Worm (Caenorhabditis elegans): ENCODE measurements around the gene T24D5.4.

T24D5.4 gene

DNA sequence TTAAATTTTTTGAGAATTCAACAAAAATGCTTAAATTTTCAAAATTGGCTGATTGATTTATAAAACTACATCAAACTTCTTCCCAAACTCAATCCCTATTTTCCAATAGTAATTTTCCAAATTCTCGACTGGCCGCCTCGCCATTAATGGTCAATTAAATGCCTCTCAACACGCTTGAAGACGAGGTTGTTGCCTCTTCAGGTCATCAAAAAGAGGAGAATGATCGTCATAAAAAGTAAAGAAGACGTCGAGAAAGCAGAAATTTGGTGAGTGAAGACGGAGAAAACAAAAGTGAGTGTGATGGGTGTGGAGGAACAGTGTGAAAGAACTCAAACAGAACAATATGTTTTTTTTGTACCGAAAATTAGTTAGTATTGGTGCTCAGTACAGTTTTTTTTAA is 44.0 kb downstream of the T24D5.4 start:
- TF ChIP-seq ets-4 (GFP tag; optimal IDR thresholded peaks at IDR 0.05) (no peak), F49E8.2 (tag; optimal IDR thresholded peaks at IDR 0.05; ENCODE audit: insufficient read depth) (no peak), let-526 (GFP tag; IDR thresholded peaks at IDR 0.05) (no peak), hrde-1 (tag; optimal IDR thresholded peaks at IDR 0.05; ENCODE audit: borderline replicate concordance) (no peak), B0336.3 (GFP tag; IDR thresholded peaks at IDR 0.05) (no peak), bed-2 (GFP tag; IDR thresholded peaks at IDR 0.05) (no peak), die-1 (tag; optimal IDR thresholded peaks at IDR 0.05) (no peak), nfya-2 (GFP tag; IDR thresholded peaks at IDR 0.05) (no peak), lag-1 (GFP tag; IDR thresholded peaks at IDR 0.05) (no peak), sdz-38 (tag; optimal IDR thresholded peaks at IDR 0.05) (no peak), mcd-1 (GFP tag; IDR thresholded peaks at IDR 0.05) (no peak)

DNA sequence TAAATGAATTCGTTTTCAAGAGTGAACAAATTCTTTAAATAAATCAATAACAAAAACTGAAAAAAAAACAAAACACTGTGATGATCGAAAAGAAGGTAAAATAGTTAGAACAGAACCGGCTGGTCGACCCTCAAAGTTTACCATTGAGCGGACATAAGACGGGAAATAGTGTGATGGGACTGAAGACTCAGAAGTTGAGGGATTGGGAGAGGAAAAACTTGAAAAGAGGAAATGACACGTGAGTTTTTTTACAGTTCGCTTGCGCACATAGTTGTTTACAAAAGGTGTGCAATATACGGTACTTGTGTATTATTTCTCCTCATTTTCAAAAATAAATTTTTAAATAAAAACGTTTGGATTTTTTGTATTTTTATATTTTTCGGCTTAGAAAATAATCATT is 46.0 kb downstream of the T24D5.4 start:
- TF ChIP-seq F55B11.4 (tag; optimal IDR thresholded peaks at IDR 0.05; ENCODE audit: borderline replicate concordance, insufficient read depth): no peak
- TF ChIP-seq F57A8.1 (GFP tag; optimal IDR thresholded peaks at IDR 0.05): no peak
- TF ChIP-seq cebp-2 (GFP tag; IDR thresholded peaks at IDR 0.05): no peak
- TF ChIP-seq zfh-2 (GFP tag; conservative IDR thresholded peaks at IDR 0.05): no peak
- TF ChIP-seq lin-40 (tag; optimal IDR thresholded peaks at IDR 0.05): no peak
- TF ChIP-seq ccch-3 (GFP tag; optimal IDR thresholded peaks at IDR 0.05): no peak
- no peak for TF ChIP-seq egl-18 (GFP tag; IDR thresholded peaks at IDR 0.05)
- TF ChIP-seq F49E8.2 (tag; optimal IDR thresholded peaks at IDR 0.05; ENCODE audit: insufficient read depth): no peak
- TF ChIP-seq unc-62 (GFP tag; optimal IDR thresholded peaks at IDR 0.05): no peak
- no peak for TF ChIP-seq unc-130 (GFP tag; optimal IDR thresholded peaks at IDR 0.05)
- TF ChIP-seq F10E7.11 (tag; optimal IDR thresholded peaks at IDR 0.05): no peak
- no peak for TF ChIP-seq bed-2 (GFP tag; IDR thresholded peaks at IDR 0.05)
- no peak for TF ChIP-seq tbp1 (GFP tag; optimal IDR thresholded peaks at IDR 0.05)
- TF ChIP-seq mcd-1 (GFP tag; IDR thresholded peaks at IDR 0.05): no peak
- no peak for TF ChIP-seq ztf-18 (tag; optimal IDR thresholded peaks at IDR 0.05)
- TF ChIP-seq ceh-40 (GFP tag; IDR thresholded peaks at IDR 0.05): no peak
- no peak for TF ChIP-seq attf-3 (GFP tag; conservative IDR thresholded peaks at IDR 0.05)
- TF ChIP-seq F39B2.1 (GFP tag; IDR thresholded peaks at IDR 0.05): no peak

DNA sequence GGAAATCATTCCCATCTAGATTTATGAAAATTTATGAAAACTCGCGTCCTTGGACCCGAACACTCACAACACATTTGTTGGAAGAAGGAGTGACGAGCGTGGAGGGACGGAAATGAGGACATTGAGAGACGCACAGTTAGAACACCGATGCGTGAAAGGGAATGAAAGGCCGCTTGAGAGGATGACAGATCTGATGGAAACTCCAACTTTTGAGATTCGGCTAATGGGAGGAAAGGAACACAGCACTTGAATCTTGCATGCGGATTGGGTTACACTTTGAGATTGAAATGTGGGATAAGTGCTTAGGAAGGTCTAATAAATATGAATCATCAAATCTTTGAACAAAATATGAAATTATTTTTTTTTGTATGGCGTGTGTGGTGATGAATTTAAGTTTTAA is 48.9 kb downstream of the T24D5.4 start:
- TF ChIP-seq hlh-12 (tag; optimal IDR thresholded peaks at IDR 0.05) (no peak), lin-54 (GFP tag; optimal IDR thresholded peaks at IDR 0.05) (no peak), sptf-2 (GFP tag; optimal IDR thresholded peaks at IDR 0.05) (no peak), zim-3 (tag; optimal IDR thresholded peaks at IDR 0.05) (no peak), D2030.7 (GFP tag; IDR thresholded peaks at IDR 0.05) (no peak), nhr-90 (tag; optimal IDR thresholded peaks at IDR 0.05) (no peak), sea-2 (GFP tag; IDR thresholded peaks at IDR 0.05) (no peak), ceh-27 (GFP tag; optimal IDR thresholded peaks at IDR 0.05) (no peak), ztf-3 (GFP tag; optimal IDR thresholded peaks at IDR 0.05) (no peak), F33H1.4 (GFP tag; IDR thresholded peaks at IDR 0.05) (no peak), ceh-79 (tag; optimal IDR thresholded peaks at IDR 0.05) (no peak), K12H6.12 (tag; optimal IDR thresholded peaks at IDR 0.05) (no peak), ztf-22 (GFP tag; optimal IDR thresholded peaks at IDR 0.05) (no peak), efl-1 (GFP tag; optimal IDR thresholded peaks at IDR 0.05) (no peak)
